Fruit fly (Drosophila melanogaster) S2 (cell line): ENCODE data around the gene Npc2f.

Experiments used
- CG8478 ChIP-seq: fragments of >200 bp; optimal IDR thresholded peaks from 2 replicates; lab custom pipeline; 2018
- CTCF ChIP-seq, 2 experiments: fragments of >200 bp; optimal IDR thresholded peaks; 2 replicates each; lab custom pipeline; 2018

DNA sequence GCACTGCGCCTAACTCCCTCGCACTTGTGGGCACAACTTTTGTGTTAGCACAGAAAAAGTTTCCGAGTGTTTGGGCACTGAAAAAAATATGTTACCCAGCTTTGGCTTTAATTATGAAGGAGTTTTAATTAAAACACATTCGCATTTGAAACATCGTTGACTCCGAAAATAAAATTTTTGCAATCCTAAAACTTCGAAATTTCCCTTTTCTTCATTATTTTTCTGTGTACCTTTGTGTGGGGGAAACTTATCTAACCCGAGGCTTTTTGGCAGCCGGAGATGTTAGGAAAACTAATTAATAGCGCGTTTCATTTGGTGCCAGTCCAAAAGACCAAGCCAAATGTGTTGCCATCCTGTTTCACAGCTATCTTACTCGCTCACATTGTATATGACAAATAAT is 46.0 kb upstream of the Npc2f start:
- TF ChIP-seq CTCF (optimal IDR thresholded peaks at IDR 0.05; lab: Kevin White, UChicago) (no peak), CG8478 (lab: Kevin White, UChicago) (no peak)
